Worm (Caenorhabditis elegans) whole organism, L4 larva: Measurements from ENCODE around the gene egal-1.
A peak's percentile ranks its signal among the peaks of the same experiment; 100 is the strongest.

Experiments used
- D1046.2 ChIP-seq: fragments of 200-800 bp; sonication (Bioruptor generic); IDR thresholded peaks from 2 replicates; pipeline ENCODE4 v1.3.6; 2022; ENCODE audit warnings: missing genetic modification characterization, missing compliant biosample characterization
- ama-1 ChIP-seq: fragments of 150-350 bp; optimal IDR thresholded peaks from 2 replicates; lab custom pipeline; 2014; ENCODE audit warnings: inconsistent platforms, mixed read lengths
- ceh-82 ChIP-seq: sonication (generic microtip); optimal IDR thresholded peaks from 2 replicates; lab custom pipeline; 2017; ENCODE audit warnings: missing biosample characterization, missing genetic modification characterization
- fkh-10 ChIP-seq: fragments of 150-350 bp; optimal IDR thresholded peaks from 2 replicates; lab custom pipeline; 2014; ENCODE audit warnings: missing biosample characterization, missing genetic modification reagents, missing genetic modification characterization
- nhr-77 ChIP-seq: fragments of 150-350 bp; optimal IDR thresholded peaks from 2 replicates; lab custom pipeline; 2014; ENCODE audit warnings: missing biosample characterization, missing genetic modification characterization
- unc-62 ChIP-seq, 3 experiments: fragments of 150-350 bp in 1 of 3; sonication (generic microtip); optimal IDR thresholded peaks in 2 of 3; peaks in 1 of 3; 1 replicate in 1 of 3; 2 replicates in 2 of 3; lab custom pipeline; 2014 to 2017; ENCODE audit warnings: missing biosample characterization in 3 of 3, missing genetic modification characterization in 3 of 3, missing genetic modification reagents in 3 of 3, missing genotype in 1 of 3
- ztf-11 ChIP-seq: fragments of 150-350 bp; optimal IDR thresholded peaks from 2 replicates; lab custom pipeline; 2014; ENCODE audit warnings: missing biosample characterization, missing genetic modification characterization

DNA sequence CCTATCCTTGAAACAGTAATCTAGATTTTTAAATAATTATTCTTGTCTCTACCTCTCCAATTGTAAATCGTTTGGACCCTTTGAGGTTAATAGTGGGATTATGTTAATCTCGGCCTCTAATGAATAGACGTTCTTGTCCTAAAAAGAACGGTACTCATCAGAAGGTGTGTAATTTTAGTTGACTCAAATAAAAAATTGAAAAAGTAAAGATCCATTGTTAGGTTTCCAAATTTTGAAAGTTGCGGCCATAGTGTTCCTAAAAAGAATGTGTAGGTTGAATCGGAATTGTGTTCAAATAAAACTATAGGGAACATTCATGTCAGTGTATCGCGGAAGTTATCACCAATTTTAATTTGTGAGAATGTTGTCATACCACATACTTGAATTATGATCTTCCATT is 31.0 kb downstream of the egal-1 start:
- TF ChIP-seq ztf-11 = no peak
- TF ChIP-seq unc-62 (GFP tag; optimal IDR thresholded peaks at IDR 0.05 in 1 of 2; lab: Kevin White, UChicago) = peak in 1 of 2 experiments; percentile 93
- no peak for TF ChIP-seq unc-62 (tag; optimal IDR thresholded peaks at IDR 0.05; lab: Kevin White, UChicago)
- no peak for TF ChIP-seq ama-1 (lab: Kevin White, UChicago)
- no peak for TF ChIP-seq fkh-10 (GFP tag; lab: Kevin White, UChicago)
- TF ChIP-seq D1046.2 = no peak
- no peak for TF ChIP-seq nhr-77 (tag; lab: Kevin White, UChicago)
- TF ChIP-seq ceh-82 (tag; lab: Kevin White, UChicago) = no peak
